Fruit fly (Drosophila melanogaster): Measurements from ENCODE around the gene Chsy.

The Chsy gene

DNA sequence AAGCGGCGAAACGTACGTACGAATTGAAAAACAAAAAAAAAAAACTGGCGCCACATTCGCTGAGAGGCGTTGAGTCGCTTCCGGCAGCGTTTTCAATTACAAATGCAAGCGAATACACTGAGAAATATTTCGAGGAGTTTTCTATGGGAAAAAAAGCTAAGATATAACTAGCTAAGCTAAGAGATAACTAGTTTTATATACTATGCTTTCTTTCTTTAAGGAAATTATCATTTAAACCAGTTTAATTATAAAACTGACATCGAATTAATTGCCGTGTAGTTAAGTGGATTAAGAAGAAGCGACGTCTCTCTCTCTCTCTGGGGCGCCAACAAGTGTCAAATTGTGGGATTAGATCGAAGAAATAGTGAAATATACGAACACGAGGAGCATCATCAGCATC, 22.1 kb upstream of the Chsy start (continued):
- TF ChIP-seq CG5245 (GFP tag; optimal IDR thresholded peaks at IDR 0.05) (peak; percentile 7), dati (GFP tag; IDR thresholded peaks at IDR 0.05) (no peak), Rfx (GFP tag; IDR thresholded peaks at IDR 0.05) (peak; percentile 46; the same call in 1 of the 2 replicates), phol (tag; optimal IDR thresholded peaks at IDR 0.05) (peak; percentile 75), CG5953 (GFP tag; IDR thresholded peaks at IDR 0.05) (peak; percentile 36; the same call in 1 of the 2 replicates), CG15601 (tag; optimal IDR thresholded peaks at IDR 0.05) (peak; percentile 26), emc (GFP tag; optimal IDR thresholded peaks at IDR 0.05) (no peak), CG17802 (tag; optimal IDR thresholded peaks at IDR 0.05) (no peak), E2f1 (GFP tag; IDR thresholded peaks at IDR 0.05) (no peak), kah (GFP tag; optimal IDR thresholded peaks at IDR 0.05) (peak; percentile 11), CG8281 (tag; optimal IDR thresholded peaks at IDR 0.05) (peak; percentile 11), CG14667 (GFP tag; IDR thresholded peaks at IDR 0.05) (no peak), CG12299 (tag; optimal IDR thresholded peaks at IDR 0.05) (no peak), CG4360 (GFP tag; IDR thresholded peaks at IDR 0.05) (no peak), tup (GFP tag; optimal IDR thresholded peaks at IDR 0.05) (no peak), chinmo (GFP tag; IDR thresholded peaks at IDR 0.05; ENCODE audit: partially characterized antibody) (no peak), sens (GFP tag) (peak; percentile 92), CG17361 (GFP tag; IDR thresholded peaks at IDR 0.05) (peak; percentile 69), chn (GFP tag; optimal IDR thresholded peaks at IDR 0.05) (peak; percentile 10), H15 (GFP tag; IDR thresholded peaks at IDR 0.05) (0 out of 3 replicates have a peak, but pooled peaks have one; percentile 7), CG3281 (GFP tag; optimal IDR thresholded peaks at IDR 0.05) (peak; percentile 25), knrl (GFP tag; IDR thresholded peaks at IDR 0.05; ENCODE audit: partially characterized antibody) (no peak), D (optimal IDR thresholded peaks at IDR 0.05) (no peak), D (GFP tag; optimal IDR thresholded peaks at IDR 0.05) (peak; percentile 37), Dip2 (GFP tag; IDR thresholded peaks at IDR 0.05) (no peak), CG12391 (tag; optimal IDR thresholded peaks at IDR 0.05) (peak; percentile 73), pho (GFP tag; optimal IDR thresholded peaks at IDR 0.05) (no peak), Fer2 (tag; optimal IDR thresholded peaks at IDR 0.05) (no peak), Sox102F (GFP tag; optimal IDR thresholded peaks at IDR 0.05) (peak; percentile 82), grn (GFP tag; optimal IDR thresholded peaks at IDR 0.05) (no peak), CG1603 (tag; optimal IDR thresholded peaks at IDR 0.05) (peak; percentile 63), oc (tag; optimal IDR thresholded peaks at IDR 0.05) (peak; percentile 78), CG32772 (GFP tag; IDR thresholded peaks at IDR 0.05) (0 out of 2 replicates have a peak, but pooled peaks have one; percentile 50), CG30431 (GFP tag; optimal IDR thresholded peaks at IDR 0.05) (no peak), CG18764 (GFP tag; optimal IDR thresholded peaks at IDR 0.05) (peak; percentile 26), CG3838 (GFP tag; optimal IDR thresholded peaks at IDR 0.05) (no peak), ewg (GFP tag; optimal IDR thresholded peaks at IDR 0.05) (peak; percentile 1), CG16813 (GFP tag; IDR thresholded peaks at IDR 0.05; ENCODE audit: partially characterized antibody) (no peak), NC2β (GFP tag; optimal IDR thresholded peaks at IDR 0.05) (peak; percentile 20), Lpt (GFP tag; optimal IDR thresholded peaks at IDR 0.05) (no peak), CG15269 (tag; optimal IDR thresholded peaks at IDR 0.05) (peak; percentile 69), kni (GFP tag; optimal IDR thresholded peaks at IDR 0.05) (no peak), Awh (GFP tag; IDR thresholded peaks at IDR 0.05) (0 out of 2 replicates have a peak, but pooled peaks have one; percentile 50), CHES-1-like (GFP tag; optimal IDR thresholded peaks at IDR 0.05) (peak; percentile 34), CG32532 (GFP tag; IDR thresholded peaks at IDR 0.05) (peak; percentile 35; the same call in 1 of the 2 replicates), Ravus (GFP tag; IDR thresholded peaks at IDR 0.05) (no peak; the same call in 1 of the 2 replicates), Sry-δ (GFP tag; optimal IDR thresholded peaks at IDR 0.05) (peak; percentile 24), Atf3 (GFP tag; optimal IDR thresholded peaks at IDR 0.05) (no peak), B-H2 (GFP tag; optimal IDR thresholded peaks at IDR 0.05) (no peak), Gug (GFP tag; IDR thresholded peaks at IDR 0.05) (no peak), gro (GFP tag; optimal IDR thresholded peaks at IDR 0.05) (no peak), Deaf1 (tag; optimal IDR thresholded peaks at IDR 0.05) (peak; percentile 16)

Measured in whole organism, embryonic.